Fruit fly (Drosophila melanogaster) whole organism, embryonic: ENCODE measurements around the gene aru.

ENCODE experiments used
- Adf1 ChIP-seq: fragments of 200-800 bp; sonication (Bioruptor generic); IDR thresholded peaks from 2 replicates; pipeline ENCODE4 v1.3.6; 2022; ENCODE audit warnings: missing biosample characterization, missing genetic modification characterization
- Antp ChIP-seq: fragments of 200-800 bp; sonication (Bioruptor generic); optimal IDR thresholded peaks from 3 replicates; lab custom pipeline; 2016; ENCODE audit warnings: missing biosample characterization, missing genetic modification characterization
- B-H2 ChIP-seq: fragments of 200-800 bp; sonication (Bioruptor generic); optimal IDR thresholded peaks from 2 replicates; lab custom pipeline; 2018; ENCODE audit warnings: missing biosample characterization, mild to moderate bottlenecking, missing genetic modification characterization
- CG10462 ChIP-seq: fragments of 200-800 bp; sonication (Bioruptor generic); optimal IDR thresholded peaks from 2 replicates; lab custom pipeline; 2016; ENCODE audit warnings: missing biosample characterization, missing genetic modification characterization
- CG10959 ChIP-seq: fragments of 200-800 bp; sonication (Bioruptor generic); IDR thresholded peaks from 2 replicates; pipeline ENCODE4 v1.3.6; 2022; ENCODE audit warnings: missing biosample characterization, missing genetic modification characterization
- CG11560 ChIP-seq: fragments of 200-800 bp; sonication (Bioruptor generic); IDR thresholded peaks from 3 replicates; pipeline ENCODE4 v1.3.6; 2022; ENCODE audit warnings: missing biosample characterization, missing genetic modification characterization
- CG15479 ChIP-seq: fragments of 200-800 bp; sonication (Bioruptor generic); optimal IDR thresholded peaks from 3 replicates; lab custom pipeline; 2019; ENCODE audit warnings: missing biosample characterization, mild to moderate bottlenecking, missing genetic modification characterization, moderate library complexity
- CG16863 ChIP-seq: fragments of 200-800 bp; sonication (Bioruptor generic); optimal IDR thresholded peaks from 3 replicates; lab custom pipeline; 2016; ENCODE audit warnings: missing biosample characterization, missing genetic modification characterization
- CG1832 ChIP-seq: fragments of 200-800 bp; sonication (Bioruptor generic); optimal IDR thresholded peaks from 2 replicates; lab custom pipeline; 2017; ENCODE audit warnings: missing biosample characterization, mild to moderate bottlenecking, missing genetic modification characterization, inconsistent platforms
- CG2120 ChIP-seq: fragments of 200-800 bp; sonication (Bioruptor generic); optimal IDR thresholded peaks from 3 replicates; lab custom pipeline; 2016; ENCODE audit warnings: missing biosample characterization, missing genetic modification characterization
- CG3065 ChIP-seq: fragments of 200-800 bp; sonication (Bioruptor generic); optimal IDR thresholded peaks from 2 replicates; lab custom pipeline; 2016; ENCODE audit warnings: missing biosample characterization, missing genetic modification characterization
- CG31365 ChIP-seq: fragments of 200-800 bp; sonication (Bioruptor generic); optimal IDR thresholded peaks from 2 replicates; lab custom pipeline; 2018; ENCODE audit warnings: missing biosample characterization, mild to moderate bottlenecking, missing genetic modification characterization
- CG31388 ChIP-seq: fragments of 200-800 bp; sonication (Bioruptor generic); optimal IDR thresholded peaks from 2 replicates; lab custom pipeline; 2016; ENCODE audit warnings: missing biosample characterization, missing genetic modification characterization
- CG34224 ChIP-seq: fragments of 200-800 bp; sonication (Bioruptor generic); IDR thresholded peaks from 3 replicates; pipeline ENCODE4 v1.3.6; 2022; ENCODE audit warnings: missing biosample characterization, missing genetic modification characterization; ENCODE audit not compliant: partially characterized antibody
- CG3995 ChIP-seq: fragments of 200-800 bp; sonication (Bioruptor generic); optimal IDR thresholded peaks from 3 replicates; lab custom pipeline; 2016; ENCODE audit warnings: missing biosample characterization, missing genetic modification characterization
- CG6175 ChIP-seq: fragments of 200-800 bp; sonication (Bioruptor generic); IDR thresholded peaks from 3 replicates; pipeline ENCODE4 v1.3.6; 2022; ENCODE audit warnings: missing biosample characterization, missing genetic modification characterization
- CG8089 ChIP-seq: fragments of 200-800 bp; sonication (Bioruptor generic); optimal IDR thresholded peaks from 3 replicates; lab custom pipeline; 2016; ENCODE audit warnings: missing biosample characterization, missing genetic modification characterization
- CG8478 ChIP-seq: fragments of >200 bp; optimal IDR thresholded peaks from 2 replicates; lab custom pipeline; 2018
- Deaf1 ChIP-seq: fragments of 200-800 bp; optimal IDR thresholded peaks from 3 replicates; lab custom pipeline; 2019; ENCODE audit warnings: missing biosample characterization, mild to moderate bottlenecking, missing genetic modification characterization, moderate library complexity
- Dll ChIP-seq: fragments of 200-800 bp; sonication (Bioruptor generic); IDR thresholded peaks from 4 replicates; pipeline ENCODE4 v1.3.6; 2022; ENCODE audit warnings: missing biosample characterization, missing genetic modification characterization; ENCODE audit not compliant: partially characterized antibody
- Ets65A ChIP-seq: fragments of 200-800 bp; sonication (Bioruptor generic); peaks from one replicate; lab custom pipeline; 2016; ENCODE audit warnings: missing biosample characterization, missing genetic modification characterization
- Fer3 ChIP-seq: fragments of 200-800 bp; sonication (Bioruptor generic); optimal IDR thresholded peaks from 2 replicates; lab custom pipeline; 2018; ENCODE audit warnings: missing biosample characterization, mild to moderate bottlenecking, missing genetic modification characterization, moderate library complexity
- Hand ChIP-seq: fragments of 200-800 bp; sonication (Bioruptor generic); optimal IDR thresholded peaks from 2 replicates; lab custom pipeline; 2017; ENCODE audit warnings: mild to moderate bottlenecking, missing biosample characterization, missing genetic modification reagents, missing genetic modification characterization
- Hmr ChIP-seq: fragments of 200-800 bp; sonication (Bioruptor generic); optimal IDR thresholded peaks from 3 replicates; lab custom pipeline; 2017; ENCODE audit warnings: mild to moderate bottlenecking, missing biosample characterization, missing genetic modification reagents, missing genetic modification characterization
- Lpt ChIP-seq: fragments of >200 bp; optimal IDR thresholded peaks from 2 replicates; lab custom pipeline; 2018; ENCODE audit warnings: missing biosample characterization, missing genetic modification characterization
- MTF-1 ChIP-seq: fragments of 200-800 bp; sonication (Bioruptor generic); optimal IDR thresholded peaks from 2 replicates; lab custom pipeline; 2018; ENCODE audit warnings: missing biosample characterization, mild to moderate bottlenecking, missing genetic modification characterization, borderline replicate concordance
- NK7.1 ChIP-seq: fragments of 200-800 bp; sonication (Bioruptor generic); optimal IDR thresholded peaks from 3 replicates; lab custom pipeline; 2016; ENCODE audit warnings: missing biosample characterization, missing genetic modification characterization
- Neu2 ChIP-seq: fragments of 200-800 bp; sonication (Bioruptor generic); optimal IDR thresholded peaks from 3 replicates; lab custom pipeline; 2016; ENCODE audit warnings: missing biosample characterization, missing genetic modification characterization, borderline replicate concordance
- Nf-YB ChIP-seq: fragments of 200-800 bp; sonication (Bioruptor generic); optimal IDR thresholded peaks from 3 replicates; lab custom pipeline; 2019; ENCODE audit warnings: missing biosample characterization, mild to moderate bottlenecking, missing genetic modification characterization, moderate library complexity
- Side ChIP-seq: fragments of 200-800 bp; sonication (Bioruptor generic); optimal IDR thresholded peaks from 2 replicates; lab custom pipeline; 2016; ENCODE audit warnings: missing biosample characterization, missing genetic modification characterization
- Sox102F ChIP-seq: fragments of 200-800 bp; sonication (Bioruptor generic); optimal IDR thresholded peaks from 2 replicates; lab custom pipeline; 2018; ENCODE audit warnings: missing biosample characterization, mild to moderate bottlenecking, missing genetic modification characterization, moderate library complexity
- YL-1 ChIP-seq: fragments of 200-800 bp; sonication (Bioruptor generic); optimal IDR thresholded peaks from 3 replicates; lab custom pipeline; 2017; ENCODE audit warnings: missing biosample characterization, mild to moderate bottlenecking, missing genetic modification characterization
- ab ChIP-seq: fragments of 200-800 bp; sonication (Bioruptor generic); optimal IDR thresholded peaks from 2 replicates; lab custom pipeline; 2016; ENCODE audit warnings: missing biosample characterization, missing genetic modification characterization
- ac ChIP-seq: fragments of 200-800 bp; sonication (Bioruptor generic); optimal IDR thresholded peaks from 3 replicates; lab custom pipeline; 2017; ENCODE audit warnings: missing biosample characterization, mild to moderate bottlenecking, missing genetic modification characterization
- br ChIP-seq: fragments of >200 bp; optimal IDR thresholded peaks from 2 replicates; lab custom pipeline; 2017
- btn ChIP-seq: fragments of 200-800 bp; sonication (Bioruptor generic); optimal IDR thresholded peaks from 2 replicates; lab custom pipeline; 2016; ENCODE audit warnings: missing biosample characterization, missing genetic modification characterization
- disco-r ChIP-seq: fragments of 200-800 bp; sonication (Bioruptor generic); optimal IDR thresholded peaks from 2 replicates; lab custom pipeline; 2016; ENCODE audit warnings: missing biosample characterization, missing genetic modification characterization
- en ChIP-seq: fragments of 200-800 bp; sonication (Bioruptor generic); optimal IDR thresholded peaks from 2 replicates; lab custom pipeline; 2016; ENCODE audit warnings: missing biosample characterization, missing genetic modification characterization
- ftz-f1 ChIP-seq: fragments of 200-800 bp; sonication (Bioruptor generic); optimal IDR thresholded peaks from 2 replicates; lab custom pipeline; 2016; ENCODE audit warnings: missing biosample characterization, missing genetic modification characterization
- kni ChIP-seq: fragments of 200-800 bp; sonication (Bioruptor generic); optimal IDR thresholded peaks from 3 replicates; lab custom pipeline; 2017; ENCODE audit warnings: mild to moderate bottlenecking, missing biosample characterization, missing genetic modification reagents, missing genetic modification characterization
- luna ChIP-seq: fragments of 200-800 bp; sonication (Bioruptor generic); optimal IDR thresholded peaks from 2 replicates; lab custom pipeline; 2016; ENCODE audit warnings: missing biosample characterization, missing genetic modification characterization
- nmo ChIP-seq: fragments of 200-800 bp; sonication (Bioruptor generic); optimal IDR thresholded peaks from 2 replicates; lab custom pipeline; 2018; ENCODE audit warnings: missing biosample characterization, mild to moderate bottlenecking, missing genetic modification characterization, moderate library complexity
- oc ChIP-seq: fragments of 200-800 bp; sonication (Bioruptor generic); optimal IDR thresholded peaks from 2 replicates; lab custom pipeline; 2018; ENCODE audit warnings: missing biosample characterization, mild to moderate bottlenecking, missing genetic modification characterization, moderate library complexity
- pb ChIP-seq: fragments of 200-800 bp; sonication (Bioruptor generic); optimal IDR thresholded peaks from 3 replicates; lab custom pipeline; 2016; ENCODE audit warnings: missing biosample characterization, missing genetic modification characterization
- pfk ChIP-seq: fragments of 200-800 bp; sonication (Bioruptor generic); optimal IDR thresholded peaks from 2 replicates; lab custom pipeline; 2018; ENCODE audit warnings: missing biosample characterization, mild to moderate bottlenecking, missing genetic modification characterization, moderate library complexity
- pho ChIP-seq: fragments of 200-800 bp; sonication (Bioruptor generic); optimal IDR thresholded peaks from 2 replicates; lab custom pipeline; 2016; ENCODE audit warnings: missing biosample characterization, missing genetic modification characterization
- psq ChIP-seq: fragments of 200-800 bp; sonication (Bioruptor generic); optimal IDR thresholded peaks from 2 replicates; lab custom pipeline; 2017; ENCODE audit warnings: missing biosample characterization, missing genetic modification characterization
- pzg ChIP-seq: fragments of 200-800 bp; sonication (Bioruptor generic); optimal IDR thresholded peaks from 3 replicates; lab custom pipeline; 2018; ENCODE audit warnings: missing biosample characterization, mild to moderate bottlenecking, missing genetic modification characterization, moderate library complexity
- sd ChIP-seq: fragments of 200-800 bp; sonication (Bioruptor generic); optimal IDR thresholded peaks from 3 replicates; lab custom pipeline; 2018; ENCODE audit warnings: missing biosample characterization, mild to moderate bottlenecking, missing genetic modification characterization, moderate library complexity
- so ChIP-seq: fragments of 200-800 bp; sonication (Bioruptor generic); IDR thresholded peaks from 3 replicates; pipeline ENCODE4 v1.3.6; 2022; ENCODE audit warnings: missing biosample characterization, missing genetic modification characterization
- stc ChIP-seq: fragments of 200-800 bp; sonication (Bioruptor generic); IDR thresholded peaks from 2 replicates; pipeline ENCODE4 v1.3.6; 2022; ENCODE audit warnings: missing biosample characterization, missing genetic modification characterization
- vvl ChIP-seq: fragments of 200-800 bp; sonication (Bioruptor generic); IDR thresholded peaks from 2 replicates; pipeline ENCODE4 v1.3.6; 2022; ENCODE audit warnings: missing biosample characterization, missing genetic modification characterization

aru gene

DNA sequence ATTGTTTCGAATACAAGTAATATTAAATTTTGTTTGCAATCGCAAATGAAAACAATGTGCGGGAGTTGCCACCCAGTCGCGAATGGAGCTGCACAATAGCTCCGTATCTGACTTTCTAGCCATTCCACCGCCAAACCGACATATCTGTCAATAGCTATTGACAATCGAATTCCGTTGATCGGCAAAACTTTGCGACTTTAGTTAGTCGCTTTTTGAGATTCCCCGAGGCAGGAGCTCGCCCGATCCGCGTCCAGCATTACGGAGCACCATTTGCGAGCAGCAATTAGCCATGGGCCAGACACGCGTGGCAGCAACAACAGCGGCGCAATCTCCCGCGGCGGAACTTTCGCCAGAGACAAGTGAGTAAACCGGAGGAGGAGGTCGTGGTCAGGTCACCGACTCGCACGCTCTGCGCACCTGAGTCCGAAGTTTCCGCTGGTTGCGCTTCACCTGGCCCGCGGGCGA is 15.5 kb downstream of the aru start, which contains the start of the genes CG4291 and kraken (continued):
- peak; percentile 25 for TF ChIP-seq pfk (GFP tag; lab: Kevin White, UChicago)
- TF ChIP-seq ab (GFP tag; lab: Kevin White, UChicago): no peak
- TF ChIP-seq ftz-f1 (GFP tag; lab: Kevin White, UChicago): peak; percentile 57
- TF ChIP-seq Neu2 (GFP tag; lab: Kevin White, UChicago): no peak
- 0 out of 3 replicates have a peak, but pooled peaks have one; percentile 41 for TF ChIP-seq CG34224 (GFP tag; lab: Robert Waterston, UW)
- peak; percentile 9 for TF ChIP-seq Side (GFP tag; lab: Kevin White, UChicago)
- TF ChIP-seq Adf1 (GFP tag; lab: Robert Waterston, UW): peak; percentile 57; the same call in 1 of the 2 replicates
- peak; percentile 50; the same call in 1 of the 3 replicates for TF ChIP-seq so
- TF ChIP-seq YL-1 (GFP tag; lab: Kevin White, UChicago): peak; percentile 50
- no peak for TF ChIP-seq Lpt (GFP tag; lab: Kevin White, UChicago)
- TF ChIP-seq oc (tag; lab: Kevin White, UChicago): no peak
- TF ChIP-seq stc: no peak
- TF ChIP-seq ac (GFP tag; lab: Kevin White, UChicago): no peak
- TF ChIP-seq br: no peak
- peak; percentile 0 for TF ChIP-seq en (GFP tag; lab: Kevin White, UChicago)
- no peak for TF ChIP-seq CG10462 (GFP tag; lab: Kevin White, UChicago)
- no peak; the same call in 2 of the 3 replicates for TF ChIP-seq CG11560
- TF ChIP-seq CG10959: 0 out of 2 replicates have a peak, but pooled peaks have one; percentile 38
- no peak for TF ChIP-seq CG8478 (lab: Kevin White, UChicago)
- no peak for TF ChIP-seq psq (GFP tag; lab: Kevin White, UChicago)
- TF ChIP-seq Deaf1: peak; percentile 62
- TF ChIP-seq CG15479 (GFP tag; lab: Kevin White, UChicago): peak; percentile 62
- TF ChIP-seq vvl (GFP tag; lab: Robert Waterston, UW): peak; percentile 80
- TF ChIP-seq pho (GFP tag; lab: Kevin White, UChicago): peak; percentile 59
- TF ChIP-seq CG2120 (GFP tag; lab: Kevin White, UChicago): peak; percentile 84
- peak; percentile 72 for TF ChIP-seq Hmr (GFP tag; lab: Kevin White, UChicago)
- TF ChIP-seq sd (tag; lab: Kevin White, UChicago): peak; percentile 98
- TF ChIP-seq nmo (GFP tag; lab: Kevin White, UChicago): peak; percentile 40
- no peak for TF ChIP-seq CG1832 (GFP tag; lab: Kevin White, UChicago)
- TF ChIP-seq MTF-1 (GFP tag; lab: Kevin White, UChicago): peak; percentile 64
- TF ChIP-seq CG31388: no peak
- no peak for TF ChIP-seq CG3995 (GFP tag; lab: Kevin White, UChicago)
- TF ChIP-seq kni (GFP tag; lab: Kevin White, UChicago): no peak
- no peak for TF ChIP-seq CG31365
- TF ChIP-seq NK7.1 (GFP tag; lab: Kevin White, UChicago): no peak
- TF ChIP-seq Antp (GFP tag; lab: Kevin White, UChicago): peak; percentile 74
- TF ChIP-seq luna (GFP tag; lab: Kevin White, UChicago): no peak
- no peak for TF ChIP-seq Nf-YB (GFP tag; lab: Kevin White, UChicago)
- 0 out of 4 replicates have a peak, but pooled peaks have one; percentile 37 for TF ChIP-seq Dll
- peak; percentile 90 for TF ChIP-seq pzg (GFP tag; lab: Kevin White, UChicago)
- TF ChIP-seq Hand (GFP tag; lab: Kevin White, UChicago): no peak
- TF ChIP-seq disco-r: no peak
- peak; percentile 92 for TF ChIP-seq Ets65A (GFP tag; lab: Kevin White, UChicago)
- peak; percentile 31; the same call in 1 of the 3 replicates for TF ChIP-seq CG6175
- TF ChIP-seq Sox102F (GFP tag; lab: Kevin White, UChicago): peak; percentile 36
- peak; percentile 43 for TF ChIP-seq Fer3 (tag; lab: Kevin White, UChicago)
- peak; percentile 85 for TF ChIP-seq B-H2 (GFP tag; lab: Kevin White, UChicago)
- no peak for TF ChIP-seq btn (GFP tag; lab: Kevin White, UChicago)
- peak; percentile 51 for TF ChIP-seq CG8089 (GFP tag; lab: Kevin White, UChicago)
- no peak for TF ChIP-seq pb
- TF ChIP-seq CG3065: no peak
- TF ChIP-seq CG16863: peak; percentile 1
